Worm (Caenorhabditis elegans) whole organism, late embryonic: ENCODE data around the gene T20D3.14.

Source experiments
- C08G9.2 ChIP-seq: sonication (generic microtip); optimal IDR thresholded peaks from 2 replicates; lab custom pipeline; 2016; ENCODE audit warnings: mild to moderate bottlenecking, missing genetic modification characterization, moderate library complexity, missing compliant biosample characterization
- C38D4.7 ChIP-seq: fragments of 200-800 bp; sonication (Bioruptor generic); optimal IDR thresholded peaks from 2 replicates; lab custom pipeline; 2018; ENCODE audit warnings: mild to moderate bottlenecking, missing genetic modification characterization, moderate library complexity, missing compliant biosample characterization
- F13H6.1 ChIP-seq: sonication (generic microtip); optimal IDR thresholded peaks from 2 replicates; lab custom pipeline; 2016; ENCODE audit warnings: missing genetic modification characterization, missing compliant biosample characterization
- K09A11.1 ChIP-seq: sonication (generic microtip); optimal IDR thresholded peaks from 2 replicates; lab custom pipeline; 2017; ENCODE audit warnings: antibody characterized with exemption, mild to moderate bottlenecking, missing genetic modification characterization, missing compliant biosample characterization; ENCODE audit not compliant: insufficient read depth
- T23F11.4 ChIP-seq: fragments of 200-800 bp; sonication (Bioruptor generic); optimal IDR thresholded peaks from 2 replicates; lab custom pipeline; 2018; ENCODE audit warnings: mild to moderate bottlenecking, missing genetic modification characterization, missing compliant biosample characterization
- Y22D7AL.16 ChIP-seq: sonication (generic microtip); optimal IDR thresholded peaks from 2 replicates; lab custom pipeline; 2016; ENCODE audit warnings: missing genetic modification characterization, missing compliant biosample characterization
- ahr-1 ChIP-seq: sonication (generic microtip); optimal IDR thresholded peaks from 2 replicates; lab custom pipeline; 2016; ENCODE audit warnings: missing genetic modification characterization, missing compliant biosample characterization
- ceh-14 ChIP-seq: sonication (generic microtip); optimal IDR thresholded peaks from 2 replicates; lab custom pipeline; 2016; ENCODE audit warnings: missing genotype, missing genetic modification characterization, missing compliant biosample characterization
- ceh-19 ChIP-seq: fragments of 200-800 bp; sonication (Bioruptor generic); optimal IDR thresholded peaks from 2 replicates; lab custom pipeline; 2018; ENCODE audit warnings: mild to moderate bottlenecking, missing genetic modification characterization, missing compliant biosample characterization
- ceh-2 ChIP-seq: sonication (generic microtip); optimal IDR thresholded peaks from 2 replicates; lab custom pipeline; 2016; ENCODE audit warnings: missing genotype, missing genetic modification characterization, missing compliant biosample characterization
- ceh-22 ChIP-seq: sonication (generic microtip); optimal IDR thresholded peaks from 2 replicates; lab custom pipeline; 2017; ENCODE audit warnings: missing biosample characterization, missing genetic modification characterization
- ceh-31 ChIP-seq: sonication (generic microtip); optimal IDR thresholded peaks from 2 replicates; lab custom pipeline; 2016; ENCODE audit warnings: missing genetic modification characterization, missing compliant biosample characterization
- ceh-48 ChIP-seq: sonication (generic microtip); optimal IDR thresholded peaks from 2 replicates; lab custom pipeline; 2016; ENCODE audit warnings: missing genetic modification characterization, inconsistent platforms, missing compliant biosample characterization
- ceh-9 ChIP-seq: sonication (generic microtip); optimal IDR thresholded peaks from 2 replicates; lab custom pipeline; 2016; ENCODE audit warnings: mild to moderate bottlenecking, missing genetic modification characterization, inconsistent platforms, missing compliant biosample characterization
- che-1 ChIP-seq: sonication (generic microtip); optimal IDR thresholded peaks from 2 replicates; lab custom pipeline; 2016; ENCODE audit warnings: mild to moderate bottlenecking, missing genetic modification characterization, missing compliant biosample characterization
- elt-2 ChIP-seq: sonication (generic microtip); optimal IDR thresholded peaks from 2 replicates; lab custom pipeline; 2016; ENCODE audit warnings: missing genetic modification reagents, missing genetic modification characterization, missing compliant biosample characterization
- ets-4 ChIP-seq: sonication (generic microtip); optimal IDR thresholded peaks from 2 replicates; lab custom pipeline; 2016; ENCODE audit warnings: missing genetic modification characterization, missing compliant biosample characterization
- fax-1 ChIP-seq: sonication (generic microtip); optimal IDR thresholded peaks from 2 replicates; lab custom pipeline; 2016; ENCODE audit warnings: missing genotype, missing genetic modification characterization, missing compliant biosample characterization
- fkh-10 ChIP-seq: fragments of 150-350 bp; optimal IDR thresholded peaks from 2 replicates; lab custom pipeline; 2014; ENCODE audit warnings: missing biosample characterization, missing genetic modification reagents, missing genetic modification characterization
- hlh-13 ChIP-seq: fragments of 200-800 bp; sonication (Bioruptor generic); optimal IDR thresholded peaks from 2 replicates; lab custom pipeline; 2018; ENCODE audit warnings: mild to moderate bottlenecking, missing genetic modification characterization, missing compliant biosample characterization
- hlh-8 ChIP-seq: sonication (generic microtip); optimal IDR thresholded peaks from 2 replicates; lab custom pipeline; 2016; ENCODE audit warnings: missing genotype, missing genetic modification characterization, missing compliant biosample characterization
- lim-6 ChIP-seq: sonication (generic microtip); optimal IDR thresholded peaks from 2 replicates; lab custom pipeline; 2016; ENCODE audit warnings: missing genetic modification characterization, missing compliant biosample characterization
- lin-11 ChIP-seq: fragments of 200-800 bp; sonication (Bioruptor generic); optimal IDR thresholded peaks from 2 replicates; lab custom pipeline; 2018; ENCODE audit warnings: mild to moderate bottlenecking, missing genetic modification characterization, missing compliant biosample characterization
- madf-2 ChIP-seq: sonication (generic microtip); optimal IDR thresholded peaks from 2 replicates; lab custom pipeline; 2017; ENCODE audit warnings: missing genetic modification characterization, missing compliant biosample characterization
- mec-3 ChIP-seq: sonication (generic microtip); optimal IDR thresholded peaks from 2 replicates; lab custom pipeline; 2016; ENCODE audit warnings: borderline replicate concordance, missing genetic modification characterization, missing compliant biosample characterization
- nhr-11 ChIP-seq: fragments of 150-350 bp; optimal IDR thresholded peaks from 2 replicates; lab custom pipeline; 2014; ENCODE audit warnings: missing biosample characterization, missing genetic modification characterization
- odd-2 ChIP-seq: sonication (generic microtip); optimal IDR thresholded peaks from 2 replicates; lab custom pipeline; 2017; ENCODE audit warnings: antibody characterized with exemption, mild to moderate bottlenecking, missing genetic modification characterization, missing compliant biosample characterization
- pag-3 ChIP-seq: sonication (generic microtip); optimal IDR thresholded peaks from 2 replicates; lab custom pipeline; 2016; ENCODE audit warnings: missing compliant biosample characterization, missing genetic modification characterization, borderline replicate concordance
- pat-9 ChIP-seq: fragments of 200-800 bp; sonication (Bioruptor generic); optimal IDR thresholded peaks from 2 replicates; lab custom pipeline; 2018; ENCODE audit warnings: mild to moderate bottlenecking, missing genetic modification characterization, moderate library complexity, missing compliant biosample characterization
- pax-1 ChIP-seq: fragments of 150-350 bp; optimal IDR thresholded peaks from 2 replicates; lab custom pipeline; 2014; ENCODE audit warnings: missing biosample characterization, missing genetic modification characterization
- pha-4 ChIP-seq: fragments of 150-350 bp; optimal IDR thresholded peaks from 2 replicates; lab custom pipeline; 2018; ENCODE audit warnings: missing biosample characterization, missing genetic modification reagents, missing genetic modification characterization
- pqm-1 ChIP-seq: sonication (generic microtip); optimal IDR thresholded peaks from 2 replicates; lab custom pipeline; 2016; ENCODE audit warnings: missing genetic modification characterization, missing compliant biosample characterization
- pros-1 ChIP-seq: fragments of 150-350 bp; optimal IDR thresholded peaks from 2 replicates; lab custom pipeline; 2014; ENCODE audit warnings: missing biosample characterization, missing genetic modification reagents, missing genetic modification characterization
- ref-2 ChIP-seq: sonication (generic microtip); optimal IDR thresholded peaks from 2 replicates; lab custom pipeline; 2016; ENCODE audit warnings: missing genetic modification characterization, missing compliant biosample characterization
- rnt-1 ChIP-seq: sonication (generic microtip); optimal IDR thresholded peaks from 2 replicates; lab custom pipeline; 2016; ENCODE audit warnings: missing genetic modification characterization, missing compliant biosample characterization
- sox-2 ChIP-seq: fragments of 200-800 bp; sonication (Bioruptor generic); IDR thresholded peaks from 2 replicates; pipeline ENCODE4 v1.3.6; 2022; ENCODE audit warnings: missing genetic modification reagents, missing genetic modification characterization, missing compliant biosample characterization
- syd-9 ChIP-seq: sonication (generic microtip); optimal IDR thresholded peaks from 2 replicates; lab custom pipeline; 2016; ENCODE audit warnings: mild to moderate bottlenecking, missing genetic modification characterization, moderate library complexity, missing compliant biosample characterization
- unc-86 ChIP-seq: sonication (generic microtip); optimal IDR thresholded peaks from 2 replicates; lab custom pipeline; 2016; ENCODE audit warnings: missing genetic modification characterization, missing compliant biosample characterization
- zip-5 ChIP-seq: sonication (generic microtip); optimal IDR thresholded peaks from 2 replicates; lab custom pipeline; 2016; ENCODE audit warnings: missing genetic modification characterization, missing compliant biosample characterization
- ztf-16 ChIP-seq: sonication (generic microtip); optimal IDR thresholded peaks from 2 replicates; lab custom pipeline; 2017; ENCODE audit warnings: missing genetic modification characterization, missing compliant biosample characterization

Gene T20D3.14

DNA sequence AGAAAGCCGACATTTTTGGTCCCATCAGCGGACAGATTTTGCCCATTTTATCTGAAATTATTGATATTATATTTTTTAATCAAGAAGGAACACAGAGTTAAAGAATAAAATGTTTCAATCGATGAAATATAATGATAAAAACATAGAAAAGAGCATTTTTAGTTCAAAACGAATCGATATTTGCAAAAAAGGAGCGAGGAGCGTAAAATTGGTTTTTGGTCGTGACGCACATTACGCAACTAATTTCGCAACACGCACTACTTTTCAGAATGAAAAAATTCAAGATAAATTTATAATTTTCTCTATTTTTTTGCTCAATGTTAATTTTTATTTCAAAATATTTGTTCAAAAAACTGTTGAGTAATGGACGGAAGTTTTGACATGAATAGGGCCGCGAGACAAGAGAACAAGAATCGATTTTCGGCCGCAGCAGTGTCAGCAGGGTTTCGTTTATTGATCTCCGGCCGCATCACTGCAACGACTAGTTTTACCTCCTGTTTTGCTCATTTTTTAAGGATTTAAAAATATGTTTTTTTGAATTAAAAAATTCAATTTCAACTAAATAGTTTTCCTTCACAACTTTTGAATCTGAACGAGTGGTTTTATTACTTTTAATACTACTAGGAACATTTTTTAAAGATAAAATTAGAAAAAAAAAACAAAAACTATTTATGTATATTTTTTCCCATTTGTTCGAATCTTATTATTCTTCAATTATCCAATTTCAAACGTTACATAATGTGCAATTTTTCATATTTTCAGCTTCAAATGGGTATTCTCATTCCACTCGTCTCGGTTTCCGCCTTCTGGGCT lies 14.5 kb downstream of the T20D3.14 start, which contains the start of the genes F49C12.12 and vha-17:
TSS of gene F49C12.12 (minus strand) at position 51 of the 813 bp plus-strand sequence.
TSS of gene vha-17 (plus strand) at position 763 of the 813 bp plus-strand sequence.
- no peak for TF ChIP-seq fkh-10 (GFP tag; lab: Kevin White, UChicago)
- no peak for TF ChIP-seq madf-2
- TF ChIP-seq ceh-9 (tag; lab: Kevin White, UChicago) = no peak
- TF ChIP-seq sox-2 (GFP tag; lab: Robert Waterston, UW) = no peak
- TF ChIP-seq ceh-48 (tag; lab: Kevin White, UChicago) = peak; percentile 61
- no peak for TF ChIP-seq ceh-14 (tag; lab: Kevin White, UChicago)

ce11 chrIV:9320023-9320422 lies 15.7 kb downstream of the T20D3.14 start:
- TF ChIP-seq hlh-8 = no peak
- no peak for TF ChIP-seq syd-9 (tag; lab: Kevin White, UChicago)
- TF ChIP-seq ref-2 (tag; lab: Kevin White, UChicago) = no peak
- no peak for TF ChIP-seq pax-1
- no peak for TF ChIP-seq Y22D7AL.16 (tag; lab: Kevin White, UChicago)
- no peak for TF ChIP-seq elt-2 (tag; lab: Kevin White, UChicago)
- TF ChIP-seq C38D4.7 = no peak
- no peak for TF ChIP-seq pha-4 (tag; lab: Kevin White, UChicago)
- no peak for TF ChIP-seq unc-86 (tag; lab: Kevin White, UChicago)
- TF ChIP-seq ceh-14 (tag; lab: Kevin White, UChicago) = no peak
- no peak for TF ChIP-seq C08G9.2 (tag; lab: Kevin White, UChicago)

ce11 chrIV:9319080-9319479 lies 16.6 kb downstream of the T20D3.14 start, which contains the start of the genes F49C12.11 and nemt-1:
F49C12.11 (plus strand) TSS chrIV:9319380.
nemt-1 (minus strand) TSS chrIV:9319439.
- TF ChIP-seq odd-2 (tag; lab: Kevin White, UChicago) (no peak), hlh-13 (GFP tag; lab: Kevin White, UChicago) (no peak), lim-6 (no peak), C08G9.2 (tag; lab: Kevin White, UChicago) (no peak), pat-9 (tag; lab: Kevin White, UChicago) (no peak), unc-86 (tag; lab: Kevin White, UChicago) (no peak), ceh-19 (GFP tag; lab: Kevin White, UChicago) (no peak)

DNA sequence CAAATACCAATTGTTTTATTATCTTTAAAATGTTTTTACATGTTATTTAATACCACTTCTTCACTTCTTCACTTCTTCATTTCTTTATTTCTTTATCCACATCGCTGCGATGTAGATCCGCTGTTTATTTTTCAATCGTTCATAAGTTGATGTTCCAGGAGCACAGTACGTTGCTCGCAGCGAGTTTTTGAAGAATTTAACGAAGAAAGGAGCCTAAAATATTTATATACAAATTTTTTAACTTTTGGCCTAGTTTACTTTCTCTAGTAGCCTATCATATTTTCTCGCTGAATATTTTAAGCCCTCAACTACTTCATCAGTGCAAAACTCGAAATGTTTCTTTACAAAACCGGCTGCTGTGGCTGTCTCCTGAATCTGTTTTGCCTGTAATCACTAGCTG lies 17.6 kb downstream of the T20D3.14 start:
- no peak for TF ChIP-seq pag-3 (tag; lab: Kevin White, UChicago)

- no peak for TF ChIP-seq pag-3 (tag; lab: Kevin White, UChicago)
- no peak for TF ChIP-seq fkh-10 (GFP tag; lab: Kevin White, UChicago)
- peak; percentile 82 for TF ChIP-seq elt-2 (tag; lab: Kevin White, UChicago)
- TF ChIP-seq pqm-1 (tag; lab: Kevin White, UChicago) = no peak
- TF ChIP-seq syd-9 (tag; lab: Kevin White, UChicago) = peak; percentile 24
- TF ChIP-seq K09A11.1 = peak; percentile 81
- peak; percentile 22 for TF ChIP-seq ref-2 (tag; lab: Kevin White, UChicago)
- no peak for TF ChIP-seq ceh-22 (tag; lab: Kevin White, UChicago)
- peak; percentile 13 for TF ChIP-seq T23F11.4
- TF ChIP-seq nhr-11 (tag; lab: Kevin White, UChicago) = no peak
- peak; percentile 43 for TF ChIP-seq fax-1 (tag; lab: Kevin White, UChicago)
- peak; percentile 62 for TF ChIP-seq ceh-2 (tag; lab: Kevin White, UChicago)
- TF ChIP-seq madf-2 = no peak
- no peak for TF ChIP-seq mec-3 (tag; lab: Kevin White, UChicago)
- peak; percentile 35 for TF ChIP-seq F13H6.1 (tag; lab: Kevin White, UChicago)
- TF ChIP-seq ets-4 (tag; lab: Kevin White, UChicago) = no peak
- peak; percentile 44 for TF ChIP-seq zip-5 (tag; lab: Kevin White, UChicago)
- TF ChIP-seq ztf-16 (tag; lab: Kevin White, UChicago) = peak; percentile 49
- TF ChIP-seq ceh-31 = peak; percentile 64
- TF ChIP-seq che-1 (tag; lab: Kevin White, UChicago) = peak; percentile 43
- TF ChIP-seq ahr-1 = peak; percentile 0
- TF ChIP-seq rnt-1 = peak; percentile 42
- TF ChIP-seq Y22D7AL.16 (tag; lab: Kevin White, UChicago) = no peak
- peak; percentile 59 for TF ChIP-seq ceh-48 (tag; lab: Kevin White, UChicago)
- no peak for TF ChIP-seq pros-1 (tag; lab: Kevin White, UChicago)
- TF ChIP-seq pax-1 = no peak
- peak; percentile 25 for TF ChIP-seq lin-11 (tag; lab: Kevin White, UChicago)
Measured at ce11 chrIV:9316068-9316681, 19.5 kb downstream of the T20D3.14 start, which contains the start of the genes F49C12.9 and rpn-7. F49C12.9 (minus strand) TSS chrIV:9316215. rpn-7 (plus strand) TSS chrIV:9316631.
